Worm (Caenorhabditis elegans) whole organism, L1 larva: ENCODE data around the gene col-127.

Source experiments
- Y116A8C.19 ChIP-seq: sonication (generic microtip); optimal IDR thresholded peaks from 2 replicates; lab custom pipeline; 2016; ENCODE audit warnings: missing compliant biosample characterization, missing genetic modification characterization, borderline replicate concordance
- aha-1 ChIP-seq: fragments of 150-350 bp; optimal IDR thresholded peaks from 2 replicates; lab custom pipeline; 2014; ENCODE audit warnings: missing biosample characterization, missing genetic modification characterization
- alr-1 ChIP-seq: fragments of 200-800 bp; sonication (Bioruptor generic); optimal IDR thresholded peaks from 2 replicates; lab custom pipeline; 2018; ENCODE audit warnings: borderline replicate concordance, mild to moderate bottlenecking, missing genetic modification characterization, missing compliant biosample characterization
- aly-2 ChIP-seq: fragments of 150-350 bp; optimal IDR thresholded peaks from 2 replicates; lab custom pipeline; 2014; ENCODE audit warnings: missing biosample characterization, missing genetic modification characterization
- ceh-82 ChIP-seq, 3 experiments: fragments of 150-350 bp in 1 of 3; sonication (generic microtip) in 2 of 3; optimal IDR thresholded peaks; 2 replicates each; lab custom pipeline; 2014 to 2017; ENCODE audit warnings: missing biosample characterization in 3 of 3, missing genetic modification characterization in 3 of 3
- ceh-88 ChIP-seq: fragments of 200-800 bp; sonication (Bioruptor generic); IDR thresholded peaks from 2 replicates; pipeline ENCODE4 v1.3.6; 2022; ENCODE audit warnings: missing genetic modification characterization, missing compliant biosample characterization
- ceh-90 ChIP-seq: sonication (generic microtip); optimal IDR thresholded peaks from 2 replicates; lab custom pipeline; 2016; ENCODE audit warnings: missing genetic modification characterization, missing compliant biosample characterization
- dpl-1 ChIP-seq, 3 experiments: fragments of 150-350 bp in 2 of 3; sonication (generic microtip) in 1 of 3; optimal IDR thresholded peaks; 2 replicates each; lab custom pipeline; 2014 to 2017; ENCODE audit warnings: missing biosample characterization in 3 of 3, missing genetic modification characterization in 3 of 3, missing genetic modification reagents in 3 of 3
- dsc-1 ChIP-seq: sonication (generic microtip); optimal IDR thresholded peaks from 2 replicates; lab custom pipeline; 2016; ENCODE audit warnings: mild to moderate bottlenecking, missing genetic modification characterization, missing compliant biosample characterization
- efl-1 ChIP-seq, 4 experiments: fragments of 150-350 bp; optimal IDR thresholded peaks in 3 of 4; peaks in 1 of 4; 1 replicate in 1 of 4; 2 replicates in 3 of 4; lab custom pipeline; 2014; ENCODE audit warnings: missing biosample characterization in 2 of 4, missing genetic modification characterization in 2 of 4, missing genetic modification reagents in 2 of 4
- egl-27 ChIP-seq, 2 experiments: fragments of 150-350 bp in 1 of 2; sonication (generic microtip); optimal IDR thresholded peaks; 3 replicates each; lab custom pipeline; 2017 to 2018; ENCODE audit warnings: missing biosample characterization in 2 of 2, missing genetic modification characterization in 2 of 2, missing genetic modification reagents in 2 of 2
- elt-2 ChIP-seq: sonication (generic microtip); optimal IDR thresholded peaks from 2 replicates; lab custom pipeline; 2016; ENCODE audit warnings: missing genetic modification characterization, mild to moderate bottlenecking, inconsistent platforms, missing compliant biosample characterization, missing genetic modification reagents
- fkh-4 ChIP-seq: sonication (generic microtip); optimal IDR thresholded peaks from 2 replicates; lab custom pipeline; 2016; ENCODE audit warnings: missing compliant biosample characterization, missing genetic modification characterization, borderline replicate concordance
- fos-1 ChIP-seq: fragments of 150-350 bp; optimal IDR thresholded peaks from 2 replicates; lab custom pipeline; 2014; ENCODE audit warnings: missing biosample characterization, missing genetic modification characterization
- grh-1 ChIP-seq: fragments of 200-800 bp; sonication (Bioruptor generic); IDR thresholded peaks from 2 replicates; pipeline ENCODE4 v1.3.6; 2022; ENCODE audit warnings: missing genetic modification reagents, missing genetic modification characterization, missing compliant biosample characterization
- hpl-2 ChIP-seq: fragments of 150-350 bp; optimal IDR thresholded peaks from 2 replicates; lab custom pipeline; 2014; ENCODE audit warnings: missing biosample characterization, missing genetic modification reagents, missing genetic modification characterization
- lin-13 ChIP-seq: fragments of 150-350 bp; optimal IDR thresholded peaks from 2 replicates; lab custom pipeline; 2014; ENCODE audit warnings: missing biosample characterization, missing genetic modification reagents, missing genetic modification characterization
- lin-15B ChIP-seq: fragments of 150-350 bp; sonication (generic microtip); optimal IDR thresholded peaks from 3 replicates; lab custom pipeline; 2014; ENCODE audit warnings: missing biosample characterization, missing genetic modification characterization
- lin-35 ChIP-seq, 2 experiments: fragments of 150-350 bp; optimal IDR thresholded peaks; 2 replicates each; lab custom pipeline; 2014; ENCODE audit warnings: missing biosample characterization in 2 of 2, missing genetic modification characterization in 2 of 2, missing genetic modification reagents in 2 of 2
- lin-39 ChIP-seq: fragments of 150-350 bp; optimal IDR thresholded peaks from 2 replicates; lab custom pipeline; 2014; ENCODE audit warnings: missing biosample characterization, missing genetic modification reagents, missing genetic modification characterization
- mab-9 ChIP-seq: fragments of 200-800 bp; sonication (Bioruptor generic); IDR thresholded peaks from 2 replicates; pipeline ENCODE4 v1.3.6; 2022; ENCODE audit warnings: missing genetic modification reagents, missing genetic modification characterization, missing compliant biosample characterization
- mdl-1 ChIP-seq, 2 experiments: fragments of 150-350 bp; optimal IDR thresholded peaks; 2 replicates each; lab custom pipeline; 2014 to 2017; ENCODE audit warnings: missing biosample characterization in 2 of 2, missing genetic modification characterization in 2 of 2, inconsistent platforms in 1 of 2
- mep-1 ChIP-seq: fragments of 150-350 bp; optimal IDR thresholded peaks from 2 replicates; lab custom pipeline; 2014; ENCODE audit warnings: missing biosample characterization, missing genetic modification characterization
- nhr-12 ChIP-seq: sonication (generic microtip); optimal IDR thresholded peaks from 2 replicates; lab custom pipeline; 2017; ENCODE audit warnings: missing biosample characterization, missing genetic modification characterization
- nhr-19 ChIP-seq: fragments of 200-800 bp; sonication (Bioruptor generic); conservative IDR thresholded peaks from 2 replicates; pipeline ENCODE4 v1.3.6; 2022; ENCODE audit warnings: missing genetic modification characterization, missing compliant biosample characterization
- nhr-28 ChIP-seq: fragments of 150-350 bp; optimal IDR thresholded peaks from 2 replicates; lab custom pipeline; 2014; ENCODE audit warnings: missing biosample characterization, missing genetic modification characterization
- nhr-71 ChIP-seq: sonication (generic microtip); optimal IDR thresholded peaks from 2 replicates; lab custom pipeline; 2016; ENCODE audit warnings: mild to moderate bottlenecking, missing genetic modification characterization, moderate library complexity, missing compliant biosample characterization
- nhr-76 ChIP-seq: sonication (generic microtip); optimal IDR thresholded peaks from 2 replicates; lab custom pipeline; 2017; ENCODE audit warnings: missing biosample characterization, missing genetic modification characterization
- nhr-77 ChIP-seq: fragments of 150-350 bp; optimal IDR thresholded peaks from 2 replicates; lab custom pipeline; 2014; ENCODE audit warnings: missing biosample characterization, missing genetic modification characterization
- nhr-90 ChIP-seq: sonication (generic microtip); optimal IDR thresholded peaks from 2 replicates; lab custom pipeline; 2016; ENCODE audit warnings: mild to moderate bottlenecking, missing genetic modification characterization, missing compliant biosample characterization; ENCODE audit not compliant: poor library complexity
- pag-3 ChIP-seq: sonication (generic microtip); optimal IDR thresholded peaks from 2 replicates; lab custom pipeline; 2017; ENCODE audit warnings: missing genetic modification characterization, mild to moderate bottlenecking, missing compliant biosample characterization, antibody characterized with exemption, borderline replicate concordance; ENCODE audit not compliant: insufficient read depth
- pax-3 ChIP-seq: fragments of 200-800 bp; sonication (Bioruptor generic); optimal IDR thresholded peaks from 2 replicates; lab custom pipeline; 2018; ENCODE audit warnings: mild to moderate bottlenecking, missing genetic modification characterization, moderate library complexity, missing compliant biosample characterization
- rnt-1 ChIP-seq: sonication (generic microtip); optimal IDR thresholded peaks from 2 replicates; lab custom pipeline; 2016; ENCODE audit warnings: mild to moderate bottlenecking, missing genetic modification characterization, moderate library complexity, missing compliant biosample characterization
- snpc-4 ChIP-seq: fragments of 150-350 bp; optimal IDR thresholded peaks from 2 replicates; lab custom pipeline; 2014; ENCODE audit warnings: missing biosample characterization, missing genetic modification characterization
- snu-23 ChIP-seq: sonication (generic microtip); optimal IDR thresholded peaks from 2 replicates; lab custom pipeline; 2016; ENCODE audit warnings: missing genetic modification characterization, missing compliant biosample characterization
- sox-4 ChIP-seq: sonication (generic microtip); optimal IDR thresholded peaks from 2 replicates; lab custom pipeline; 2016; ENCODE audit warnings: missing genetic modification characterization, missing compliant biosample characterization
- sptf-1 ChIP-seq: fragments of 150-350 bp; optimal IDR thresholded peaks from 2 replicates; lab custom pipeline; 2014; ENCODE audit warnings: missing biosample characterization, missing genetic modification characterization
- sup-37 ChIP-seq: fragments of 200-800 bp; sonication (Bioruptor generic); optimal IDR thresholded peaks from 2 replicates; lab custom pipeline; 2018; ENCODE audit warnings: mild to moderate bottlenecking, missing genetic modification characterization, missing compliant biosample characterization
- tbx-2 ChIP-seq: sonication (generic microtip); optimal IDR thresholded peaks from 2 replicates; lab custom pipeline; 2016; ENCODE audit warnings: missing genetic modification characterization, missing compliant biosample characterization
- tlp-1 ChIP-seq: fragments of 150-350 bp; optimal IDR thresholded peaks from 2 replicates; lab custom pipeline; 2014; ENCODE audit warnings: missing biosample characterization, missing genetic modification characterization
- unc-130 ChIP-seq: fragments of 150-350 bp; optimal IDR thresholded peaks from 2 replicates; lab custom pipeline; 2017; ENCODE audit warnings: missing biosample characterization, missing genetic modification characterization, inconsistent platforms
- unc-30 ChIP-seq: sonication (generic microtip); optimal IDR thresholded peaks from 2 replicates; lab custom pipeline; 2017; ENCODE audit warnings: missing biosample characterization, missing genetic modification characterization
- unc-86 ChIP-seq: sonication (generic microtip); optimal IDR thresholded peaks from 2 replicates; lab custom pipeline; 2016; ENCODE audit warnings: missing genetic modification characterization, missing compliant biosample characterization
- unc-98 ChIP-seq: fragments of 200-800 bp; sonication (Bioruptor generic); IDR thresholded peaks from 2 replicates; pipeline ENCODE4 v1.3.6; 2022; ENCODE audit warnings: missing genetic modification characterization, missing compliant biosample characterization
- vab-15 ChIP-seq: sonication (generic microtip); optimal IDR thresholded peaks from 2 replicates; lab custom pipeline; 2017; ENCODE audit warnings: missing genotype, mild to moderate bottlenecking, missing genetic modification characterization, missing compliant biosample characterization
- xbp-1 ChIP-seq: sonication (generic microtip); optimal IDR thresholded peaks from 2 replicates; lab custom pipeline; 2016; ENCODE audit warnings: missing genetic modification characterization, missing compliant biosample characterization
- zag-1 ChIP-seq: fragments of 150-350 bp; optimal IDR thresholded peaks from 2 replicates; lab custom pipeline; 2014; ENCODE audit warnings: missing biosample characterization, missing genetic modification characterization
- zip-4 ChIP-seq: fragments of 200-800 bp; sonication (Bioruptor generic); optimal IDR thresholded peaks from 2 replicates; lab custom pipeline; 2018; ENCODE audit warnings: mild to moderate bottlenecking, missing genetic modification characterization, moderate library complexity, missing compliant biosample characterization

The col-127 gene

ce11 chrIV:11313880-11314279, 47.9 kb upstream of the col-127 start, which contains the start of gene dnj-2:
dnj-2 (minus strand) TSS chrIV:11313980.
- TF ChIP-seq snpc-4 (tag; lab: Kevin White, UChicago) = no peak
- TF ChIP-seq lin-13 = no peak
- TF ChIP-seq, all 84 proteins: peak for 0

- no peak for TF ChIP-seq nhr-12 (tag; lab: Kevin White, UChicago)
Measured at ce11 chrIV:11311484-11311883, 45.5 kb upstream of the col-127 start.

ce11 chrIV:11310624-11311023, 44.6 kb upstream of the col-127 start, which contains the start of gene znf-207:
znf-207 (plus strand) TSS chrIV:11310972.
- TF ChIP-seq unc-30 (tag; lab: Kevin White, UChicago) = no peak
- no peak for TF ChIP-seq nhr-19 (GFP tag; lab: Robert Waterston, UW)
- TF ChIP-seq hpl-2 (GFP tag; lab: Kevin White, UChicago) = no peak
- TF ChIP-seq fos-1 = no peak
- no peak for TF ChIP-seq mab-9 (GFP tag; lab: Robert Waterston, UW)
- TF ChIP-seq lin-15B (tag; lab: Kevin White, UChicago) = no peak
- TF ChIP-seq aly-2 (tag; lab: Kevin White, UChicago) = no peak
- TF ChIP-seq vab-15 = no peak
- TF ChIP-seq nhr-76 = no peak
- TF ChIP-seq mep-1 (tag; lab: Kevin White, UChicago) = peak; percentile 3
- TF ChIP-seq sptf-1 (tag; lab: Kevin White, UChicago) = no peak
- no peak for TF ChIP-seq pag-3 (tag; lab: Kevin White, UChicago)
- no peak for TF ChIP-seq zag-1 (tag; lab: Kevin White, UChicago)
- TF ChIP-seq tlp-1 (tag; lab: Kevin White, UChicago) = no peak
- no peak for TF ChIP-seq mdl-1 (tag; optimal IDR thresholded peaks at IDR 0.05; lab: Kevin White, UChicago)
- no peak for TF ChIP-seq ceh-90
- TF ChIP-seq dpl-1 (GFP tag; optimal IDR thresholded peaks at IDR 0.05; lab: Kevin White, UChicago) = peak in 2 of 3 experiments; percentile 16 to 41
- no peak for TF ChIP-seq zip-4
- peak; percentile 13 to 48 for TF ChIP-seq lin-35 (GFP tag; optimal IDR thresholded peaks at IDR 0.05; lab: Kevin White, UChicago)
- no peak for TF ChIP-seq lin-13
- no peak for TF ChIP-seq alr-1 (tag; lab: Kevin White, UChicago)
- no peak for TF ChIP-seq egl-27 (tag; optimal IDR thresholded peaks at IDR 0.05; lab: Kevin White, UChicago)
- peak; percentile 39 for TF ChIP-seq efl-1 (optimal IDR thresholded peaks at IDR 0.05; lab: Kevin White, UChicago)
- peak in 1 of 2 experiments; percentile 91 for TF ChIP-seq efl-1 (GFP tag; optimal IDR thresholded peaks at IDR 0.05 in 1 of 2; lab: Kevin White, UChicago)
- TF ChIP-seq sup-37 (GFP tag; lab: Kevin White, UChicago) = no peak
- no peak for TF ChIP-seq grh-1 (GFP tag; lab: Robert Waterston, UW)
- TF ChIP-seq snu-23 (GFP tag; lab: Kevin White, UChicago) = peak; percentile 53
- TF ChIP-seq lin-39 (tag; lab: Kevin White, UChicago) = no peak
- no peak for TF ChIP-seq fkh-4
- TF ChIP-seq nhr-28 (tag; lab: Kevin White, UChicago) = no peak
- TF ChIP-seq unc-86 (tag; lab: Kevin White, UChicago) = no peak
- no peak for TF ChIP-seq dsc-1
- TF ChIP-seq sox-4 (tag; lab: Kevin White, UChicago) = no peak
- TF ChIP-seq nhr-12 (tag; lab: Kevin White, UChicago) = no peak
- TF ChIP-seq unc-98 (GFP tag; lab: Robert Waterston, UW) = no peak
- peak; percentile 33 for TF ChIP-seq nhr-71 (tag; lab: Kevin White, UChicago)
- TF ChIP-seq nhr-90 = no peak
- no peak for TF ChIP-seq nhr-77 (tag; lab: Kevin White, UChicago)
- peak; percentile 15 for TF ChIP-seq xbp-1 (tag; lab: Kevin White, UChicago)
- TF ChIP-seq elt-2 (tag; lab: Kevin White, UChicago) = no peak
- peak; percentile 2 to 41 (median 9) for TF ChIP-seq ceh-82 (tag; optimal IDR thresholded peaks at IDR 0.05; lab: Kevin White, UChicago)
- TF ChIP-seq ceh-88 (GFP tag; lab: Robert Waterston, UW) = no peak
- no peak for TF ChIP-seq Y116A8C.19 (tag; lab: Kevin White, UChicago)
- no peak for TF ChIP-seq unc-130 (tag; lab: Kevin White, UChicago)
- TF ChIP-seq pax-3 (tag; lab: Kevin White, UChicago) = no peak
- TF ChIP-seq rnt-1 (tag; lab: Kevin White, UChicago) = peak; percentile 48
- no peak for TF ChIP-seq aha-1 (tag; lab: Kevin White, UChicago)
- TF ChIP-seq tbx-2 (tag; lab: Kevin White, UChicago) = peak; percentile 17
